Worm (Caenorhabditis elegans) whole organism, L4 larva: ENCODE data around the gene nlp-52.
A peak's percentile ranks its signal among the peaks of the same experiment; 100 is the strongest.

Experiments
- F26F4.8 ChIP-seq: fragments of 200-800 bp; sonication (Bioruptor generic); conservative IDR thresholded peaks from 2 replicates; pipeline ENCODE4 v1.3.6; 2022; ENCODE audit warnings: missing genetic modification characterization, missing compliant biosample characterization
- R02D3.7 ChIP-seq: fragments of 150-350 bp; sonication (generic microtip); optimal IDR thresholded peaks from 3 replicates; lab custom pipeline; 2014; ENCODE audit warnings: missing biosample characterization, missing genetic modification characterization
- T20F7.1 ChIP-seq: fragments of 200-800 bp; sonication (Bioruptor generic); optimal IDR thresholded peaks from 2 replicates; lab custom pipeline; 2018; ENCODE audit warnings: mild to moderate bottlenecking, missing genetic modification characterization, missing compliant biosample characterization
- Y5F2A.4 ChIP-seq: fragments of 200-800 bp; sonication (Bioruptor generic); optimal IDR thresholded peaks from 2 replicates; lab custom pipeline; 2018; ENCODE audit warnings: mild to moderate bottlenecking, missing genetic modification characterization, missing compliant biosample characterization
- Y75B8A.6 ChIP-seq: fragments of 200-800 bp; sonication (Bioruptor generic); IDR thresholded peaks from 2 replicates; pipeline ENCODE4 v1.3.6; 2022; ENCODE audit warnings: missing genetic modification reagents, missing genetic modification characterization, missing compliant biosample characterization
- aha-1 ChIP-seq: fragments of 150-350 bp; peaks from one replicate; lab custom pipeline; 2014; ENCODE audit warnings: missing biosample characterization, missing genetic modification characterization
- aly-2 ChIP-seq: sonication (generic microtip); optimal IDR thresholded peaks from 2 replicates; lab custom pipeline; 2018; ENCODE audit warnings: missing biosample characterization, missing genetic modification characterization
- attf-4 ChIP-seq: sonication (generic microtip); optimal IDR thresholded peaks from 3 replicates; lab custom pipeline; 2017; ENCODE audit warnings: missing biosample characterization, missing genetic modification characterization
- ceh-20 ChIP-seq: fragments of 200-800 bp; sonication (Bioruptor generic); IDR thresholded peaks from 2 replicates; pipeline ENCODE4 v1.3.6; 2022; ENCODE audit warnings: missing genetic modification reagents, missing genetic modification characterization, missing compliant biosample characterization
- ceh-32 ChIP-seq: sonication (generic microtip); optimal IDR thresholded peaks from 2 replicates; lab custom pipeline; 2016; ENCODE audit warnings: mild to moderate bottlenecking, missing genetic modification characterization, missing compliant biosample characterization; ENCODE audit not compliant: poor library complexity
- ceh-62 ChIP-seq: sonication (generic microtip); optimal IDR thresholded peaks from 2 replicates; lab custom pipeline; 2017; ENCODE audit warnings: missing biosample characterization, missing genetic modification characterization
- ceh-82 ChIP-seq: sonication (generic microtip); optimal IDR thresholded peaks from 2 replicates; lab custom pipeline; 2017; ENCODE audit warnings: missing biosample characterization, missing genetic modification characterization
- ces-1 ChIP-seq: fragments of 150-350 bp; sonication (generic microtip); optimal IDR thresholded peaks from 4 replicates; lab custom pipeline; 2014; ENCODE audit warnings: missing biosample characterization, missing genetic modification reagents, missing genetic modification characterization
- daf-12 ChIP-seq: fragments of 150-350 bp; optimal IDR thresholded peaks from 2 replicates; lab custom pipeline; 2014; ENCODE audit warnings: missing biosample characterization, missing genetic modification reagents, missing genetic modification characterization
- daf-16 ChIP-seq, 3 experiments: sonication (generic microtip); optimal IDR thresholded peaks; 2 replicates each; lab custom pipeline; 2016 to 2017; ENCODE audit warnings: missing genetic modification characterization in 3 of 3, missing genetic modification reagents in 3 of 3, mild to moderate bottlenecking in 2 of 3, missing compliant biosample characterization in 2 of 3, missing biosample characterization in 1 of 3, moderate library complexity in 1 of 3
- daf-19 ChIP-seq: fragments of 200-800 bp; sonication (Bioruptor generic); conservative IDR thresholded peaks from 2 replicates; pipeline ENCODE4 v1.3.6; 2022; ENCODE audit warnings: missing genetic modification characterization, missing compliant biosample characterization
- dmd-9 ChIP-seq: fragments of 200-800 bp; sonication (Bioruptor generic); IDR thresholded peaks from 2 replicates; pipeline ENCODE4 v1.3.6; 2022; ENCODE audit warnings: missing genetic modification reagents, missing genetic modification characterization, missing compliant biosample characterization
- dve-1 ChIP-seq: sonication (generic microtip); optimal IDR thresholded peaks from 2 replicates; lab custom pipeline; 2017; ENCODE audit warnings: antibody characterized with exemption, mild to moderate bottlenecking, missing genetic modification characterization, missing compliant biosample characterization; ENCODE audit not compliant: insufficient read depth
- egl-27 ChIP-seq: sonication (generic microtip); optimal IDR thresholded peaks from 3 replicates; lab custom pipeline; 2017; ENCODE audit warnings: missing biosample characterization, missing genetic modification reagents, missing genetic modification characterization
- fkh-10 ChIP-seq: fragments of 150-350 bp; optimal IDR thresholded peaks from 2 replicates; lab custom pipeline; 2014; ENCODE audit warnings: missing biosample characterization, missing genetic modification reagents, missing genetic modification characterization
- fos-1 ChIP-seq: fragments of 150-350 bp; optimal IDR thresholded peaks from 2 replicates; lab custom pipeline; 2014; ENCODE audit warnings: missing biosample characterization, missing genetic modification characterization
- hif-1 ChIP-seq, 2 experiments: sonication (generic microtip); optimal IDR thresholded peaks; 2 replicates each; lab custom pipeline; 2016 to 2017; ENCODE audit warnings: missing compliant biosample characterization in 2 of 2, missing genetic modification characterization in 2 of 2, missing genetic modification reagents in 2 of 2, missing genotype in 2 of 2, mild to moderate bottlenecking in 1 of 2
- hlh-30 ChIP-seq: sonication (generic microtip); optimal IDR thresholded peaks from 2 replicates; lab custom pipeline; 2017; ENCODE audit warnings: antibody characterized with exemption, mild to moderate bottlenecking, missing genetic modification characterization, missing compliant biosample characterization; ENCODE audit not compliant: insufficient read depth
- hmg-1.1 ChIP-seq: fragments of 200-800 bp; sonication (Bioruptor generic); IDR thresholded peaks from 2 replicates; pipeline ENCODE4 v1.3.6; 2022; ENCODE audit warnings: missing genetic modification reagents, missing genetic modification characterization, missing compliant biosample characterization
- lim-7 ChIP-seq: fragments of 200-800 bp; sonication (Bioruptor generic); IDR thresholded peaks from 2 replicates; pipeline ENCODE4 v1.3.6; 2022; ENCODE audit warnings: missing genetic modification characterization, missing compliant biosample characterization
- lin-15B ChIP-seq: fragments of 150-350 bp; sonication (generic microtip); optimal IDR thresholded peaks from 3 replicates; lab custom pipeline; 2014; ENCODE audit warnings: missing biosample characterization, missing genetic modification characterization
- lin-38 ChIP-seq: fragments of 200-800 bp; sonication (Bioruptor generic); IDR thresholded peaks from 2 replicates; pipeline ENCODE4 v1.3.6; 2022; ENCODE audit warnings: missing genetic modification reagents, missing genetic modification characterization, missing compliant biosample characterization
- lsy-2 ChIP-seq, 2 experiments: fragments of 150-350 bp in 1 of 2; sonication (generic microtip) in 1 of 2; optimal IDR thresholded peaks; 2 replicates each; lab custom pipeline; 2014 to 2017; ENCODE audit warnings: missing biosample characterization in 2 of 2, missing genetic modification characterization in 2 of 2
- madf-5 ChIP-seq, 2 experiments: fragments of 200-800 bp; sonication (Bioruptor generic); IDR thresholded peaks; 2 replicates each; pipeline ENCODE4 v1.3.6; 2022; ENCODE audit warnings: missing compliant biosample characterization in 2 of 2, missing genetic modification characterization in 2 of 2
- mdl-1 ChIP-seq, 2 experiments: fragments of 150-350 bp in 1 of 2; sonication (generic microtip) in 1 of 2; optimal IDR thresholded peaks; 2 replicates each; lab custom pipeline; 2014 to 2017; ENCODE audit warnings: missing biosample characterization in 2 of 2, missing genetic modification characterization in 2 of 2
- mep-1 ChIP-seq: fragments of 150-350 bp; sonication (generic microtip); optimal IDR thresholded peaks from 3 replicates; lab custom pipeline; 2014; ENCODE audit warnings: missing biosample characterization, missing genetic modification characterization
- mes-2 ChIP-seq: sonication (generic microtip); optimal IDR thresholded peaks from 2 replicates; lab custom pipeline; 2016; ENCODE audit warnings: missing genotype, mild to moderate bottlenecking, missing genetic modification characterization, missing compliant biosample characterization; ENCODE audit not compliant: poor library complexity, severe bottlenecking
- nhr-102 ChIP-seq: sonication (generic microtip); optimal IDR thresholded peaks from 2 replicates; lab custom pipeline; 2016; ENCODE audit warnings: mild to moderate bottlenecking, missing genetic modification characterization, moderate library complexity, missing compliant biosample characterization
- nhr-11 ChIP-seq: fragments of 150-350 bp; optimal IDR thresholded peaks from 2 replicates; lab custom pipeline; 2014; ENCODE audit warnings: missing biosample characterization, missing genetic modification characterization
- nhr-28 ChIP-seq: fragments of 150-350 bp; optimal IDR thresholded peaks from 2 replicates; lab custom pipeline; 2014; ENCODE audit warnings: missing biosample characterization, missing genetic modification characterization
- nhr-42 ChIP-seq: fragments of 200-800 bp; sonication (Bioruptor generic); IDR thresholded peaks from 2 replicates; pipeline ENCODE4 v1.3.6; 2022; ENCODE audit warnings: missing genetic modification characterization, missing compliant biosample characterization
- nhr-77 ChIP-seq: fragments of 150-350 bp; optimal IDR thresholded peaks from 2 replicates; lab custom pipeline; 2014; ENCODE audit warnings: missing biosample characterization, missing genetic modification characterization
- rbr-2 ChIP-seq: sonication (generic microtip); optimal IDR thresholded peaks from 2 replicates; lab custom pipeline; 2016; ENCODE audit warnings: missing genotype, missing genetic modification characterization, missing compliant biosample characterization
- sdz-12 ChIP-seq: fragments of 200-800 bp; sonication (Bioruptor generic); optimal IDR thresholded peaks from 2 replicates; lab custom pipeline; 2018; ENCODE audit warnings: mild to moderate bottlenecking, missing genetic modification characterization, missing compliant biosample characterization
- tag-97 ChIP-seq: fragments of 200-800 bp; sonication (Bioruptor generic); IDR thresholded peaks from 2 replicates; pipeline ENCODE4 v1.3.6; 2022; ENCODE audit warnings: missing genetic modification characterization, missing compliant biosample characterization
- unc-62 ChIP-seq, 3 experiments: fragments of 150-350 bp in 1 of 3; sonication (generic microtip); optimal IDR thresholded peaks in 2 of 3; peaks in 1 of 3; 1 replicate in 1 of 3; 2 replicates in 2 of 3; lab custom pipeline; 2014 to 2017; ENCODE audit warnings: missing biosample characterization in 3 of 3, missing genetic modification characterization in 3 of 3, missing genetic modification reagents in 3 of 3, missing genotype in 1 of 3
- zfp-2 ChIP-seq: sonication (generic microtip); optimal IDR thresholded peaks from 2 replicates; lab custom pipeline; 2016; ENCODE audit warnings: mild to moderate bottlenecking, missing genetic modification characterization, missing compliant biosample characterization
- zip-11 ChIP-seq: fragments of 200-800 bp; sonication (Bioruptor generic); IDR thresholded peaks from 2 replicates; pipeline ENCODE4 v1.3.6; 2022; ENCODE audit warnings: missing genetic modification characterization, missing compliant biosample characterization
- ztf-11 ChIP-seq: fragments of 150-350 bp; optimal IDR thresholded peaks from 2 replicates; lab custom pipeline; 2014; ENCODE audit warnings: missing biosample characterization, missing genetic modification characterization

Gene nlp-52

ce11 chrIII:775443-775842 is 13.9 kb downstream of the nlp-52 start:
- peak; percentile 55 for TF ChIP-seq aha-1 (tag; lab: Kevin White, UChicago)
- no peak for TF ChIP-seq unc-62 (GFP tag; optimal IDR thresholded peaks at IDR 0.05 in 1 of 2; lab: Kevin White, UChicago)
- TF ChIP-seq unc-62 (tag; optimal IDR thresholded peaks at IDR 0.05; lab: Kevin White, UChicago): no peak

- TF ChIP-seq ceh-82 (tag; lab: Kevin White, UChicago): no peak
- TF ChIP-seq F26F4.8 (GFP tag; lab: Robert Waterston, UW): no peak
- no peak for TF ChIP-seq lin-15B
- no peak for TF ChIP-seq aly-2
- no peak for TF ChIP-seq madf-5 (GFP tag; IDR thresholded peaks at IDR 0.05; lab: Robert Waterston, UW)
- TF ChIP-seq Y5F2A.4 (GFP tag; lab: Kevin White, UChicago): no peak
- TF ChIP-seq Y75B8A.6 (GFP tag; lab: Robert Waterston, UW): no peak
- no peak for TF ChIP-seq zip-11 (GFP tag; lab: Robert Waterston, UW)
- TF ChIP-seq ceh-62: no peak
- no peak for TF ChIP-seq attf-4 (tag; lab: Kevin White, UChicago)
- no peak for TF ChIP-seq fos-1 (tag; lab: Kevin White, UChicago)
- TF ChIP-seq nhr-42 (GFP tag; lab: Robert Waterston, UW): no peak
- no peak for TF ChIP-seq R02D3.7 (tag; lab: Kevin White, UChicago)
- no peak for TF ChIP-seq hif-1 (tag; optimal IDR thresholded peaks at IDR 0.05; lab: Kevin White, UChicago)
These were observed 17.2 kb downstream of the nlp-52 start, which contains the start of gene alh-11 for ce11 chrIII:778771-779170. TSS of gene alh-11 (minus strand) at chrIII:778871.

ce11 chrIII:782503-782902 is 20.9 kb downstream of the nlp-52 start:
- TF ChIP-seq nhr-77 (tag; lab: Kevin White, UChicago): no peak
- TF ChIP-seq ces-1 (GFP tag; lab: Kevin White, UChicago): no peak
- no peak for TF ChIP-seq ceh-20 (GFP tag; lab: Robert Waterston, UW)
- TF ChIP-seq nhr-102 (tag; lab: Kevin White, UChicago): no peak
- TF ChIP-seq hmg-1.1 (GFP tag; lab: Robert Waterston, UW): no peak
- no peak for TF ChIP-seq lim-7
- no peak for TF ChIP-seq nhr-28
- peak; percentile 14; the same call in 1 of the 2 replicates for TF ChIP-seq lin-38 (GFP tag; lab: Robert Waterston, UW)
- TF ChIP-seq tag-97 (GFP tag; lab: Robert Waterston, UW): no peak
- TF ChIP-seq dve-1 (tag; lab: Kevin White, UChicago): no peak
- TF ChIP-seq madf-5 (GFP tag; IDR thresholded peaks at IDR 0.05; lab: Robert Waterston, UW): no peak
- no peak for TF ChIP-seq hif-1 (tag; optimal IDR thresholded peaks at IDR 0.05; lab: Kevin White, UChicago)
- TF ChIP-seq aha-1 (tag; lab: Kevin White, UChicago): peak; percentile 51
- no peak for TF ChIP-seq hlh-30 (tag; lab: Kevin White, UChicago)
- TF ChIP-seq, all 104 proteins: peak for 2

ce11 chrIII:783254-783753 is 21.7 kb downstream of the nlp-52 start, which contains the start of the genes dagl-2 and ppm-1.G:
TSS of gene dagl-2 (minus strand) at chrIII:783305.
TSS of gene ppm-1.G (plus strand) at chrIII:783703.
- peak; percentile 36 for TF ChIP-seq lin-15B
- peak; percentile 47 for TF ChIP-seq hlh-30 (tag; lab: Kevin White, UChicago)
- TF ChIP-seq lsy-2 (tag; optimal IDR thresholded peaks at IDR 0.05; lab: Kevin White, UChicago): peak; percentile 46 to 88
- TF ChIP-seq rbr-2: peak; percentile 53
- TF ChIP-seq sdz-12 (GFP tag; lab: Kevin White, UChicago): no peak
- TF ChIP-seq hmg-1.1 (GFP tag; lab: Robert Waterston, UW): no peak
- 0 out of 2 replicates have a peak, but pooled peaks have one; percentile 29 for TF ChIP-seq dmd-9 (GFP tag; lab: Robert Waterston, UW)
- TF ChIP-seq daf-12 (tag; lab: Kevin White, UChicago): no peak
- TF ChIP-seq zfp-2 (tag; lab: Kevin White, UChicago): no peak
- no peak for TF ChIP-seq mdl-1 (tag; optimal IDR thresholded peaks at IDR 0.05; lab: Kevin White, UChicago)
- peak; percentile 97 for TF ChIP-seq mes-2 (tag; lab: Kevin White, UChicago)
- TF ChIP-seq egl-27: no peak
- no peak for TF ChIP-seq daf-19 (GFP tag; lab: Robert Waterston, UW)
- TF ChIP-seq mep-1 (tag; lab: Kevin White, UChicago): peak; percentile 69
- no peak for TF ChIP-seq ztf-11 (tag; lab: Kevin White, UChicago)
- peak; percentile 52 for TF ChIP-seq fkh-10 (GFP tag; lab: Kevin White, UChicago)
- peak; percentile 76 for TF ChIP-seq nhr-77 (tag; lab: Kevin White, UChicago)
- no peak for TF ChIP-seq daf-16 (GFP tag; optimal IDR thresholded peaks at IDR 0.05; lab: Kevin White, UChicago)
- TF ChIP-seq daf-16 (tag; optimal IDR thresholded peaks at IDR 0.05; lab: Kevin White, UChicago): peak; percentile 12
- no peak for TF ChIP-seq ceh-32
- peak; percentile 28 for TF ChIP-seq nhr-11
- no peak for TF ChIP-seq T20F7.1
- no peak for TF ChIP-seq unc-62 (GFP tag; optimal IDR thresholded peaks at IDR 0.05 in 1 of 2; lab: Kevin White, UChicago)
- no peak for TF ChIP-seq unc-62 (tag; optimal IDR thresholded peaks at IDR 0.05; lab: Kevin White, UChicago)
